Worm (Caenorhabditis elegans): Measurements from ENCODE around the gene F26F2.3.

F26F2.3 gene

ce11 chrV:20534072-20534471 is 32.3 kb downstream of the F26F2.3 start, which contains the start of gene famh-161:
Gene famh-161 (minus strand): TSS chrV:20534172.
- TF ChIP-seq hmbx-1 (tag; optimal IDR thresholded peaks at IDR 0.05) (no peak), F13C5.2 (tag; optimal IDR thresholded peaks at IDR 0.05) (no peak), B0310.2 (tag; optimal IDR thresholded peaks at IDR 0.05) (no peak), tra-4 (tag; optimal IDR thresholded peaks at IDR 0.05) (no peak), tbx-37 (GFP tag; conservative IDR thresholded peaks at IDR 0.05) (no peak), tbx-11 (GFP tag; IDR thresholded peaks at IDR 0.05) (no peak), hmg-4 (GFP tag; optimal IDR thresholded peaks at IDR 0.05) (no peak), aly-1 (tag; optimal IDR thresholded peaks at IDR 0.05) (no peak), sea-1 (GFP tag; conservative IDR thresholded peaks at IDR 0.05) (no peak), scrt-1 (GFP tag; IDR thresholded peaks at IDR 0.05) (no peak)

ce11 chrV:20527493-20527892 is 38.9 kb downstream of the F26F2.3 start, which contains the start of gene Y38H6C.13:
Gene Y38H6C.13 (plus strand): TSS chrV:20527793.
- TF ChIP-seq ama-1 (optimal IDR thresholded peaks at IDR 0.05) (no peak), tbx-37 (GFP tag; conservative IDR thresholded peaks at IDR 0.05) (no peak), hnd-1 (tag; optimal IDR thresholded peaks at IDR 0.05) (no peak)

ce11 chrV:20525816-20526459 is 40.4 kb downstream of the F26F2.3 start, which contains the start of the genes srh-166 and Y38H6C.24:
Gene srh-166 (minus strand): TSS chrV:20525866.
Gene Y38H6C.24 (plus strand): TSS chrV:20526435.
- no peak for TF ChIP-seq tbx-37 (GFP tag; conservative IDR thresholded peaks at IDR 0.05)
- no peak for TF ChIP-seq B0310.2 (tag; optimal IDR thresholded peaks at IDR 0.05)
- no peak for TF ChIP-seq F13C5.2 (tag; optimal IDR thresholded peaks at IDR 0.05)
- no peak for TF ChIP-seq flt-1 (GFP tag; IDR thresholded peaks at IDR 0.05)
- no peak for TF ChIP-seq sea-1 (GFP tag; conservative IDR thresholded peaks at IDR 0.05)
- no peak for TF ChIP-seq ama-1 (optimal IDR thresholded peaks at IDR 0.05)
- no peak for TF ChIP-seq tra-4 (tag; optimal IDR thresholded peaks at IDR 0.05)
- TF ChIP-seq ceh-13 (GFP tag; optimal IDR thresholded peaks at IDR 0.05) = no peak
- TF ChIP-seq ets-7 (tag; optimal IDR thresholded peaks at IDR 0.05) = no peak
- TF ChIP-seq hnd-1 (tag; optimal IDR thresholded peaks at IDR 0.05) = no peak
- TF ChIP-seq pes-1 (GFP tag; IDR thresholded peaks at IDR 0.05) = no peak
- no peak for TF ChIP-seq hmg-4 (GFP tag; optimal IDR thresholded peaks at IDR 0.05)
- TF ChIP-seq aly-1 (tag; optimal IDR thresholded peaks at IDR 0.05) = no peak
- TF ChIP-seq tbx-11 (GFP tag; IDR thresholded peaks at IDR 0.05) = no peak
- TF ChIP-seq scrt-1 (GFP tag; IDR thresholded peaks at IDR 0.05) = no peak
- TF ChIP-seq ceh-36 (tag; optimal IDR thresholded peaks at IDR 0.05) = no peak
- no peak for TF ChIP-seq hmbx-1 (tag; optimal IDR thresholded peaks at IDR 0.05)

ce11 chrV:20522219-20522618 is 44.1 kb downstream of the F26F2.3 start, which contains the start of the genes Y38H6C.9 and fbxa-150:
Gene Y38H6C.9 (minus strand): TSS chrV:20522270.
Gene fbxa-150 (plus strand): TSS chrV:20522598.
- TF ChIP-seq hmbx-1 (tag; optimal IDR thresholded peaks at IDR 0.05) = no peak
- TF ChIP-seq scrt-1 (GFP tag; IDR thresholded peaks at IDR 0.05) = no peak
- no peak for TF ChIP-seq aly-1 (tag; optimal IDR thresholded peaks at IDR 0.05)
- TF ChIP-seq ceh-13 (GFP tag; optimal IDR thresholded peaks at IDR 0.05) = no peak
- TF ChIP-seq hmg-4 (GFP tag; optimal IDR thresholded peaks at IDR 0.05) = no peak
- no peak for TF ChIP-seq hnd-1 (tag; optimal IDR thresholded peaks at IDR 0.05)
- TF ChIP-seq B0310.2 (tag; optimal IDR thresholded peaks at IDR 0.05) = no peak
- TF ChIP-seq pes-1 (GFP tag; IDR thresholded peaks at IDR 0.05) = no peak
- TF ChIP-seq tra-4 (tag; optimal IDR thresholded peaks at IDR 0.05) = no peak
- TF ChIP-seq tbx-37 (GFP tag; conservative IDR thresholded peaks at IDR 0.05) = no peak
- TF ChIP-seq tbx-11 (GFP tag; IDR thresholded peaks at IDR 0.05) = no peak
- no peak for TF ChIP-seq sea-1 (GFP tag; conservative IDR thresholded peaks at IDR 0.05)

- no peak for TF ChIP-seq scrt-1 (GFP tag; IDR thresholded peaks at IDR 0.05)
- no peak for TF ChIP-seq ama-1 (optimal IDR thresholded peaks at IDR 0.05)
- TF ChIP-seq flt-1 (GFP tag; IDR thresholded peaks at IDR 0.05) = no peak
- no peak for TF ChIP-seq B0310.2 (tag; optimal IDR thresholded peaks at IDR 0.05)
- no peak for TF ChIP-seq pes-1 (GFP tag; IDR thresholded peaks at IDR 0.05)
- no peak for TF ChIP-seq ceh-36 (tag; optimal IDR thresholded peaks at IDR 0.05)
- TF ChIP-seq ets-7 (tag; optimal IDR thresholded peaks at IDR 0.05) = no peak
- TF ChIP-seq aly-1 (tag; optimal IDR thresholded peaks at IDR 0.05) = no peak
- TF ChIP-seq ceh-13 (GFP tag; optimal IDR thresholded peaks at IDR 0.05) = no peak
- TF ChIP-seq sea-1 (GFP tag; conservative IDR thresholded peaks at IDR 0.05) = no peak
- no peak for TF ChIP-seq hmbx-1 (tag; optimal IDR thresholded peaks at IDR 0.05)
- TF ChIP-seq tbx-37 (GFP tag; conservative IDR thresholded peaks at IDR 0.05) = no peak
- TF ChIP-seq tra-4 (tag; optimal IDR thresholded peaks at IDR 0.05) = no peak
- TF ChIP-seq F13C5.2 (tag; optimal IDR thresholded peaks at IDR 0.05) = no peak
- TF ChIP-seq hnd-1 (tag; optimal IDR thresholded peaks at IDR 0.05) = no peak
- TF ChIP-seq tbx-11 (GFP tag; IDR thresholded peaks at IDR 0.05) = no peak
- no peak for TF ChIP-seq hmg-4 (GFP tag; optimal IDR thresholded peaks at IDR 0.05)
These were observed 47.4 kb downstream of the F26F2.3 start, which contains the start of gene Y38H6C.25 for ce11 chrV:20518927-20519326. Gene Y38H6C.25 (plus strand): TSS chrV:20519227.

ce11 chrV:20517005-20517404 is 49.3 kb downstream of the F26F2.3 start:
- TF ChIP-seq ets-7 (tag; optimal IDR thresholded peaks at IDR 0.05) (no peak), F13C5.2 (tag; optimal IDR thresholded peaks at IDR 0.05) (no peak), ama-1 (optimal IDR thresholded peaks at IDR 0.05) (no peak), tbx-11 (GFP tag; IDR thresholded peaks at IDR 0.05) (no peak), tbx-37 (GFP tag; conservative IDR thresholded peaks at IDR 0.05) (no peak), hmbx-1 (tag; optimal IDR thresholded peaks at IDR 0.05) (no peak)

Measured in whole organism, early embryonic.